Worm (Caenorhabditis elegans): ENCODE measurements around the gene B0035.18.

- TF ChIP-seq hlh-4 (tag; optimal IDR thresholded peaks at IDR 0.05) (no peak), pqm-1 (tag; optimal IDR thresholded peaks at IDR 0.05) (no peak), tbx-2 (tag; optimal IDR thresholded peaks at IDR 0.05) (no peak), elt-2 (tag; optimal IDR thresholded peaks at IDR 0.05) (no peak), snpc-4 (tag; optimal IDR thresholded peaks at IDR 0.05) (no peak)
Measured at ce11 chrIV:11319884-11320362, at the start of gene B0035.18.
